Fruit fly (Drosophila melanogaster) whole organism, embryonic: ENCODE data around the gene CG32271.

Experiments
- CG11085 ChIP-seq: fragments of 200-800 bp; sonication (Bioruptor generic); IDR thresholded peaks from 2 replicates; pipeline ENCODE4 v1.3.6; 2022; ENCODE audit warnings: missing biosample characterization, missing genetic modification characterization
- CG11398 ChIP-seq: fragments of 200-800 bp; sonication (Bioruptor generic); optimal IDR thresholded peaks from 2 replicates; lab custom pipeline; 2016; ENCODE audit warnings: missing biosample characterization, missing genetic modification characterization
- CG14441 ChIP-seq: fragments of 200-800 bp; sonication (Bioruptor generic); IDR thresholded peaks from 2 replicates; pipeline ENCODE4 v1.3.6; 2022; ENCODE audit warnings: missing biosample characterization, missing genetic modification characterization
- CG14667 ChIP-seq: fragments of 200-800 bp; sonication (Bioruptor generic); IDR thresholded peaks from 2 replicates; pipeline ENCODE4 v1.3.6; 2022; ENCODE audit warnings: missing biosample characterization, missing genetic modification characterization
- CG16813 ChIP-seq: fragments of 200-800 bp; sonication (Bioruptor generic); IDR thresholded peaks from 3 replicates; pipeline ENCODE4 v1.3.6; 2022; ENCODE audit warnings: missing biosample characterization, missing genetic modification characterization; ENCODE audit not compliant: partially characterized antibody
- CG17361 ChIP-seq: fragments of 200-800 bp; sonication (Bioruptor generic); IDR thresholded peaks from 3 replicates; pipeline ENCODE4 v1.3.6; 2022; ENCODE audit warnings: missing biosample characterization, missing genetic modification characterization
- CG17612 ChIP-seq: fragments of 200-800 bp; sonication (Bioruptor generic); IDR thresholded peaks from 2 replicates; pipeline ENCODE4 v1.3.6; 2022; ENCODE audit warnings: missing biosample characterization, missing genetic modification characterization
- CG18764 ChIP-seq: fragments of 200-800 bp; sonication (Bioruptor generic); optimal IDR thresholded peaks from 3 replicates; lab custom pipeline; 2016; ENCODE audit warnings: missing biosample characterization, missing genetic modification characterization
- CG2889 ChIP-seq: fragments of 200-800 bp; sonication (Bioruptor generic); IDR thresholded peaks from 3 replicates; pipeline ENCODE4 v1.3.6; 2022; ENCODE audit warnings: missing biosample characterization, missing genetic modification characterization
- CG31365 ChIP-seq: fragments of 200-800 bp; sonication (Bioruptor generic); optimal IDR thresholded peaks from 2 replicates; lab custom pipeline; 2018; ENCODE audit warnings: missing biosample characterization, mild to moderate bottlenecking, missing genetic modification characterization
- CG3726 ChIP-seq: fragments of 200-800 bp; sonication (Bioruptor generic); IDR thresholded peaks from 3 replicates; pipeline ENCODE4, ENCODE4 v1.3.6; 2022; ENCODE audit warnings: missing biosample characterization, missing genetic modification characterization
- CG3838 ChIP-seq: fragments of 200-800 bp; sonication (Bioruptor generic); optimal IDR thresholded peaks from 3 replicates; lab custom pipeline; 2016; ENCODE audit warnings: missing biosample characterization, missing genetic modification characterization
- CG6254 ChIP-seq: fragments of 200-800 bp; sonication (Bioruptor generic); optimal IDR thresholded peaks from 3 replicates; lab custom pipeline; 2017; ENCODE audit warnings: mild to moderate bottlenecking, missing biosample characterization, missing genetic modification reagents, missing genetic modification characterization
- CG7556 ChIP-seq: fragments of 200-800 bp; sonication (Bioruptor generic); optimal IDR thresholded peaks from 2 replicates; lab custom pipeline; 2017; ENCODE audit warnings: missing biosample characterization, mild to moderate bottlenecking, missing genetic modification characterization
- CG8281 ChIP-seq: fragments of 200-800 bp; sonication (Bioruptor generic); optimal IDR thresholded peaks from 2 replicates; lab custom pipeline; 2018; ENCODE audit warnings: missing biosample characterization, mild to moderate bottlenecking, missing genetic modification characterization, moderate library complexity
- CHES-1-like ChIP-seq: fragments of 200-800 bp; sonication (Bioruptor generic); optimal IDR thresholded peaks from 2 replicates; lab custom pipeline; 2016; ENCODE audit warnings: missing biosample characterization, missing genetic modification characterization
- CTCF ChIP-seq: fragments of 200-800 bp; sonication (Bioruptor generic); optimal IDR thresholded peaks from 2 replicates; lab custom pipeline; 2017; ENCODE audit warnings: missing biosample characterization, mild to moderate bottlenecking, missing genetic modification characterization, moderate library complexity
- D19A ChIP-seq: fragments of 200-800 bp; optimal IDR thresholded peaks from 3 replicates; lab custom pipeline; 2019; ENCODE audit warnings: missing biosample characterization, mild to moderate bottlenecking, missing genetic modification characterization, moderate library complexity
- Dbx ChIP-seq: fragments of 200-800 bp; sonication (Bioruptor generic); IDR thresholded peaks from 3 replicates; pipeline ENCODE4 v1.3.6; 2022; ENCODE audit warnings: missing biosample characterization, missing genetic modification characterization
- Dfd ChIP-seq, 2 experiments: fragments of >200 bp; optimal IDR thresholded peaks; 2 replicates each; lab custom pipeline; 2017; ENCODE audit warnings: missing biosample characterization in 2 of 2, missing genetic modification characterization in 2 of 2
- ERR ChIP-seq: fragments of 200-800 bp; sonication (Bioruptor generic); optimal IDR thresholded peaks from 2 replicates; lab custom pipeline; 2016; ENCODE audit warnings: missing biosample characterization, missing genetic modification characterization
- Fer3 ChIP-seq: fragments of 200-800 bp; sonication (Bioruptor generic); optimal IDR thresholded peaks from 2 replicates; lab custom pipeline; 2018; ENCODE audit warnings: missing biosample characterization, mild to moderate bottlenecking, missing genetic modification characterization, moderate library complexity
- Jarid2 ChIP-seq: fragments of 200-800 bp; sonication (Bioruptor generic); optimal IDR thresholded peaks from 3 replicates; lab custom pipeline; 2017; ENCODE audit warnings: mild to moderate bottlenecking, missing biosample characterization, missing genetic modification reagents, missing genetic modification characterization
- Mrtf ChIP-seq: fragments of 200-800 bp; sonication (Bioruptor generic); IDR thresholded peaks from 3 replicates; pipeline ENCODE4 v1.3.6; 2022; ENCODE audit warnings: missing biosample characterization, missing genetic modification characterization
- NC2β ChIP-seq: fragments of 200-800 bp; sonication (Bioruptor generic); optimal IDR thresholded peaks from 2 replicates; lab custom pipeline; 2016; ENCODE audit warnings: missing biosample characterization, missing genetic modification characterization
- Pdp1 ChIP-seq, 2 experiments: fragments of 200-800 bp; sonication (Bioruptor generic); optimal IDR thresholded peaks; 3 replicates each; lab custom pipeline; 2016; ENCODE audit warnings: missing biosample characterization in 2 of 2, missing genetic modification characterization in 2 of 2, mild to moderate bottlenecking in 1 of 2, moderate library complexity in 1 of 2
- Side ChIP-seq: fragments of 200-800 bp; sonication (Bioruptor generic); optimal IDR thresholded peaks from 2 replicates; lab custom pipeline; 2016; ENCODE audit warnings: missing biosample characterization, missing genetic modification characterization
- Sin3A ChIP-seq: fragments of >200 bp; optimal IDR thresholded peaks from 2 replicates; lab custom pipeline; 2018
- TFAM ChIP-seq: fragments of 200-800 bp; sonication (Bioruptor generic); optimal IDR thresholded peaks from 2 replicates; lab custom pipeline; 2017; ENCODE audit warnings: missing biosample characterization, missing genetic modification characterization, inconsistent platforms
- Tbp ChIP-seq: fragments of >200 bp; optimal IDR thresholded peaks from 2 replicates; lab custom pipeline; 2018; ENCODE audit warnings: missing biosample characterization, missing genetic modification characterization
- abd-A ChIP-seq: fragments of 200-800 bp; sonication (Bioruptor generic); optimal IDR thresholded peaks from 3 replicates; lab custom pipeline; 2019; ENCODE audit warnings: missing biosample characterization, mild to moderate bottlenecking, missing genetic modification characterization, moderate library complexity
- ash1 ChIP-seq: fragments of 200-800 bp; sonication (Bioruptor generic); optimal IDR thresholded peaks from 2 replicates; lab custom pipeline; 2018; ENCODE audit warnings: missing biosample characterization, mild to moderate bottlenecking, missing genetic modification characterization
- cato ChIP-seq: fragments of 200-800 bp; sonication (Bioruptor generic); optimal IDR thresholded peaks from 2 replicates; lab custom pipeline; 2016; ENCODE audit warnings: missing biosample characterization, missing genetic modification characterization, borderline replicate concordance
- caup ChIP-seq: fragments of 200-800 bp; sonication (Bioruptor generic); optimal IDR thresholded peaks from 3 replicates; lab custom pipeline; 2017; ENCODE audit warnings: missing biosample characterization, mild to moderate bottlenecking, missing genetic modification characterization, moderate library complexity; ENCODE audit not compliant: severe bottlenecking
- ci ChIP-seq: fragments of 200-800 bp; sonication (Bioruptor generic); IDR thresholded peaks from 3 replicates; pipeline ENCODE4 v1.3.6; 2022; ENCODE audit warnings: missing biosample characterization, missing genetic modification characterization
- cwo ChIP-seq: fragments of 200-800 bp; sonication (Bioruptor generic); optimal IDR thresholded peaks from 3 replicates; lab custom pipeline; 2017; ENCODE audit warnings: missing biosample characterization, missing genetic modification characterization, mild to moderate bottlenecking, moderate library complexity, missing genetic modification reagents
- danr ChIP-seq: fragments of 200-800 bp; sonication (Bioruptor generic); IDR thresholded peaks from 2 replicates; pipeline ENCODE4 v1.3.6; 2022; ENCODE audit warnings: missing biosample characterization, missing genetic modification characterization
- ftz-f1 ChIP-seq: fragments of 200-800 bp; sonication (Bioruptor generic); optimal IDR thresholded peaks from 2 replicates; lab custom pipeline; 2016; ENCODE audit warnings: missing biosample characterization, missing genetic modification characterization
- gfzf ChIP-seq: fragments of 200-800 bp; sonication (Bioruptor generic); optimal IDR thresholded peaks from 2 replicates; lab custom pipeline; 2016; ENCODE audit warnings: missing biosample characterization, mild to moderate bottlenecking, missing genetic modification characterization, moderate library complexity
- gsb ChIP-seq: fragments of 200-800 bp; sonication (Bioruptor generic); IDR thresholded peaks from 2 replicates; pipeline ENCODE4 v1.3.6; 2022; ENCODE audit warnings: missing biosample characterization, missing genetic modification characterization
- ind ChIP-seq: fragments of 200-800 bp; sonication (Bioruptor generic); optimal IDR thresholded peaks from 3 replicates; lab custom pipeline; 2016; ENCODE audit warnings: missing biosample characterization, missing genetic modification characterization
- jigr1 ChIP-seq: fragments of 200-800 bp; sonication (Bioruptor generic); IDR thresholded peaks from 3 replicates; pipeline ENCODE4 v1.3.6; 2022; ENCODE audit warnings: missing biosample characterization, missing genetic modification characterization
- ken ChIP-seq: fragments of 200-800 bp; sonication (Bioruptor generic); IDR thresholded peaks from 3 replicates; pipeline ENCODE4 v1.3.6; 2022; ENCODE audit warnings: missing biosample characterization, missing genetic modification characterization
- klu ChIP-seq: fragments of 200-800 bp; sonication (Bioruptor generic); IDR thresholded peaks from 2 replicates; pipeline ENCODE4 v1.3.6; 2022; ENCODE audit warnings: missing biosample characterization, missing genetic modification characterization
- lilli ChIP-seq: fragments of 200-800 bp; sonication (Bioruptor generic); optimal IDR thresholded peaks from 3 replicates; lab custom pipeline; 2016; ENCODE audit warnings: missing biosample characterization, missing genetic modification characterization
- maf-S ChIP-seq: fragments of 200-800 bp; sonication (Bioruptor generic); optimal IDR thresholded peaks from 2 replicates; lab custom pipeline; 2016; ENCODE audit warnings: missing biosample characterization, missing genetic modification characterization
- nau ChIP-seq: fragments of 200-800 bp; sonication (Bioruptor generic); optimal IDR thresholded peaks from 3 replicates; lab custom pipeline; 2017; ENCODE audit warnings: missing biosample characterization, mild to moderate bottlenecking, missing genetic modification characterization, missing genetic modification reagents
- pb ChIP-seq: fragments of 200-800 bp; sonication (Bioruptor generic); optimal IDR thresholded peaks from 3 replicates; lab custom pipeline; 2016; ENCODE audit warnings: missing biosample characterization, missing genetic modification characterization
- pfk ChIP-seq: fragments of 200-800 bp; sonication (Bioruptor generic); optimal IDR thresholded peaks from 2 replicates; lab custom pipeline; 2018; ENCODE audit warnings: missing biosample characterization, mild to moderate bottlenecking, missing genetic modification characterization, moderate library complexity
- sim ChIP-seq: fragments of 200-800 bp; sonication (Bioruptor generic); IDR thresholded peaks from 2 replicates; pipeline ENCODE4 v1.3.6; 2022; ENCODE audit warnings: missing biosample characterization, missing genetic modification characterization
- tup ChIP-seq: fragments of 200-800 bp; sonication (Bioruptor generic); optimal IDR thresholded peaks from 2 replicates; lab custom pipeline; 2016; ENCODE audit warnings: missing biosample characterization, mild to moderate bottlenecking, missing genetic modification characterization, moderate library complexity
- usp ChIP-seq: fragments of >200 bp; optimal IDR thresholded peaks from 2 replicates; lab custom pipeline; 2017; ENCODE audit warnings: missing biosample characterization, missing genetic modification characterization

The CG32271 gene

dm6 chr3L:3179474-3179873 is 23.5 kb downstream of the CG32271 start (continued):
- TF ChIP-seq CTCF (no peak), Pdp1 (GFP tag; optimal IDR thresholded peaks at IDR 0.05; lab: Kevin White, UChicago) (peak in 1 of 2 experiments; percentile 89), CG14667 (GFP tag; lab: Robert Waterston, UW) (peak; percentile 75), klu (peak; percentile 62), ash1 (GFP tag; lab: Kevin White, UChicago) (no peak), gfzf (no peak), ERR (peak; percentile 62), NC2β (GFP tag; lab: Kevin White, UChicago) (peak; percentile 52), CG17612 (GFP tag; lab: Robert Waterston, UW) (peak; percentile 67; the same call in 1 of the 2 replicates), CG3838 (GFP tag; lab: Kevin White, UChicago) (peak; percentile 4), cwo (GFP tag; lab: Kevin White, UChicago) (peak; percentile 85), gsb (GFP tag; lab: Robert Waterston, UW) (peak; percentile 88), cato (peak; percentile 45), ftz-f1 (GFP tag; lab: Kevin White, UChicago) (peak; percentile 93), CG8281 (tag; lab: Kevin White, UChicago) (peak; percentile 73), CHES-1-like (GFP tag; lab: Kevin White, UChicago) (peak; percentile 56), CG11085 (peak; percentile 79), maf-S (GFP tag; lab: Kevin White, UChicago) (peak; percentile 80), Jarid2 (GFP tag; lab: Kevin White, UChicago) (peak; percentile 56), abd-A (tag; lab: Kevin White, UChicago) (no peak), CG17361 (no peak; the same call in 2 of the 3 replicates), CG14441 (GFP tag; lab: Robert Waterston, UW) (peak; percentile 93), pb (GFP tag; lab: Kevin White, UChicago) (peak; percentile 68), sim (GFP tag; lab: Robert Waterston, UW) (peak; percentile 78), ind (GFP tag; lab: Kevin White, UChicago) (peak; percentile 85), lilli (GFP tag; lab: Kevin White, UChicago) (peak; percentile 88), caup (peak; percentile 86), tup (GFP tag; lab: Kevin White, UChicago) (peak; percentile 68), CG3726 (GFP tag; lab: Robert Waterston, UW) (peak; percentile 85), usp (no peak), CG6254 (GFP tag; lab: Kevin White, UChicago) (peak; percentile 88), Dbx (GFP tag; lab: Robert Waterston, UW) (peak; percentile 84), Dfd (GFP tag; optimal IDR thresholded peaks at IDR 0.05; lab: Kevin White, UChicago) (no peak), danr (GFP tag; lab: Robert Waterston, UW) (peak; percentile 75), CG11398 (GFP tag; lab: Kevin White, UChicago) (peak; percentile 24), CG2889 (GFP tag; lab: Robert Waterston, UW) (peak; percentile 48; the same call in 1 of the 3 replicates), D19A (tag; lab: Kevin White, UChicago) (no peak)
- TF ChIP-seq, all 482 proteins: peak for 360

- TF ChIP-seq CG17612 (GFP tag; lab: Robert Waterston, UW) (no peak), Side (peak; percentile 49), pfk (GFP tag; lab: Kevin White, UChicago) (no peak), Fer3 (tag; lab: Kevin White, UChicago) (no peak), CG18764 (GFP tag; lab: Kevin White, UChicago) (peak; percentile 32), jigr1 (no peak), CG14441 (GFP tag; lab: Robert Waterston, UW) (0 out of 2 replicates have a peak, but pooled peaks have one; percentile 19), Sin3A (lab: Kevin White, UChicago) (peak; percentile 99), CG16813 (GFP tag; lab: Robert Waterston, UW) (peak; percentile 88), CG7556 (GFP tag; lab: Kevin White, UChicago) (no peak), ken (GFP tag; lab: Robert Waterston, UW) (0 out of 3 replicates have a peak, but pooled peaks have one; percentile 31), nau (GFP tag; lab: Kevin White, UChicago) (no peak), TFAM (GFP tag; lab: Kevin White, UChicago) (no peak), ci (GFP tag; lab: Robert Waterston, UW) (peak; percentile 53; the same call in 1 of the 3 replicates), CG31365 (tag; lab: Kevin White, UChicago) (no peak), D19A (tag; lab: Kevin White, UChicago) (no peak), Mrtf (GFP tag; lab: Robert Waterston, UW) (no peak), Tbp (peak; percentile 39), Pdp1 (GFP tag; optimal IDR thresholded peaks at IDR 0.05; lab: Kevin White, UChicago) (peak; percentile 67 to 69)
Observed at dm6 chr3L:3178530-3179096, 24.3 kb downstream of the CG32271 start, which contains the start of the genes MnM and Girdin. Gene MnM, minus strand, starts transcription at chr3L:3178580. Gene Girdin, plus strand, starts transcription at chr3L:3178930.
